Worm (Caenorhabditis elegans) whole organism, L3 larva: ENCODE results near the gene stdh-3.

ENCODE experiments used
- fos-1 ChIP-seq: fragments of 150-350 bp; optimal IDR thresholded peaks from 2 replicates; lab custom pipeline; 2014; ENCODE audit warnings: missing biosample characterization, missing genetic modification characterization
- nhr-11 ChIP-seq: fragments of 150-350 bp; optimal IDR thresholded peaks from 2 replicates; lab custom pipeline; 2014; ENCODE audit warnings: missing biosample characterization, missing genetic modification characterization
- snpc-4 ChIP-seq: fragments of 150-350 bp; optimal IDR thresholded peaks from 2 replicates; lab custom pipeline; 2014; ENCODE audit warnings: missing biosample characterization, missing genetic modification characterization
- ztf-4 ChIP-seq: fragments of 150-350 bp; optimal IDR thresholded peaks from 2 replicates; lab custom pipeline; 2014; ENCODE audit warnings: missing biosample characterization, missing genetic modification characterization

DNA sequence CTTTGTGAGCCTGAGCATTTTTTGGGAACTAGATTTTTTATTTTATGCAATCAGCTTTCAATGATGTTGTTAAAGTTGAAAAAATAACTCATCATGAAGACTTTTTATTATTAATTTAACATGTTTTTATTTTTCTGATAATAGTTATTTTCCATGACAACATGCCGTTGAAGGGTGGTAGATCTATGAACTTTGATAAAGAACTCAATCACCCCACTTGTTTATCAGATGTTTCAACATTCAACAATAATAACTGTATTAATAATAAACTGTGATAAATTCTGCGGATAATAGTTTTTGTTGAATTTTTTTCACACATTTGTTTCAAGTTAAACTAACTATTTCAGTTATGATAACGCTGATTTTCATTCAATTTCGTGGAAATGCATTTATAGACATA lies 12.9 kb upstream of the stdh-3 start:
- TF ChIP-seq nhr-11 (no peak), ztf-4 (tag; lab: Kevin White, UChicago) (no peak), fos-1 (tag; lab: Kevin White, UChicago) (no peak), snpc-4 (tag; lab: Kevin White, UChicago) (no peak)
